Worm (Caenorhabditis elegans): Measurements from ENCODE around the gene srd-41.

Gene srd-41

DNA sequence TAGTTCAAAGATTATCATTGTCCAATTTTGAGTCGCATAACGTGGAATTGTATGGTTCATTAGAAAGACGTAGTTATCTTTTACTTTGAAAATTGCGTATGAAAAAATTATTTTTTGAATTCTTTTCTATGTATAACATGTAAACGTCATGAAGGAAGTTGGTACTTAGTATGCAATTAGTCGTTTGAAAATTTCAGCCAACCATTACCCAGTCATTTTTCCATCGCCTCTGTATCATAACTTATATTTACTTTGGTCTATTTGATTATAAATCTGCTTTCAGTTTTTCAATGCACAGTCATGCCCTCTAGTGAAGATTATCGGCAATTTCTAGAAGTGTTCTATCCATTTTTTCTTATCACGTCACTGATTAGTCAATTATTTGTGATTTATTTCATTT is at the start of gene srd-41:
srd-41 (plus strand) TSS at position 301 of the 400 bp plus-strand sequence.
- TF ChIP-seq aly-1 (tag; optimal IDR thresholded peaks at IDR 0.05), result no peak
- TF ChIP-seq flt-1 (GFP tag; IDR thresholded peaks at IDR 0.05), result no peak
- TF ChIP-seq B0310.2 (tag; optimal IDR thresholded peaks at IDR 0.05), result no peak
- TF ChIP-seq tbx-37 (GFP tag; conservative IDR thresholded peaks at IDR 0.05), result no peak
- no peak for TF ChIP-seq F13C5.2 (tag; optimal IDR thresholded peaks at IDR 0.05)
- TF ChIP-seq ama-1 (optimal IDR thresholded peaks at IDR 0.05), result no peak

DNA sequence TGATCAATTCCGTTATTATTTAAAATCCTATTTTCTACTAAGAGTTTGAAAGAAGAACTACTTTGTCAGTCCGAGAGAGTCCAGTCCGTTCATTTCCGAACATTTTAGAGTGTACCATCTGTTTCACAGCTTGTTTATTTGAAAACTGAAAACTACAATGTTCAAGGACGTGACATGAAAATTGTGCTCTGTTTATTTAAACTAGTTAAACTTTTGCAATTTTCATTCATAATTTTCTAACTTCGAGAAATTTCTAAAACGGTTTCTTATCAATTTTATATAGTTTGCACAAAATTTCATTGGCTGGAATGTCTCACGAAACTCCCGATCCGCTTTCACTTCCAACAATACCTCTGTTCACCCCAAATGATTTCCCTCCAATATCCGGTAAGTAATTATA is 46.0 kb upstream of the srd-41 start, which contains the start of gene C04B4.1:
C04B4.1 (plus strand) TSS at position 301 of the 400 bp plus-strand sequence.
- TF ChIP-seq hnd-1 (tag; optimal IDR thresholded peaks at IDR 0.05), result no peak
- TF ChIP-seq ets-7 (tag; optimal IDR thresholded peaks at IDR 0.05), result no peak
- no peak for TF ChIP-seq tra-4 (tag; optimal IDR thresholded peaks at IDR 0.05)
- TF ChIP-seq pes-1 (GFP tag; IDR thresholded peaks at IDR 0.05), result no peak
- TF ChIP-seq flt-1 (GFP tag; IDR thresholded peaks at IDR 0.05), result no peak
- no peak for TF ChIP-seq hmg-4 (GFP tag; optimal IDR thresholded peaks at IDR 0.05)
- no peak for TF ChIP-seq tbx-11 (GFP tag; IDR thresholded peaks at IDR 0.05)
- TF ChIP-seq ama-1 (optimal IDR thresholded peaks at IDR 0.05), result no peak
- no peak for TF ChIP-seq ceh-13 (GFP tag; optimal IDR thresholded peaks at IDR 0.05)
- no peak for TF ChIP-seq hmbx-1 (tag; optimal IDR thresholded peaks at IDR 0.05)
- no peak for TF ChIP-seq tbx-37 (GFP tag; conservative IDR thresholded peaks at IDR 0.05)
- TF ChIP-seq F13C5.2 (tag; optimal IDR thresholded peaks at IDR 0.05), result no peak
- TF ChIP-seq sea-1 (GFP tag; conservative IDR thresholded peaks at IDR 0.05), result no peak
- TF ChIP-seq scrt-1 (GFP tag; IDR thresholded peaks at IDR 0.05), result no peak
- TF ChIP-seq ceh-36 (tag; optimal IDR thresholded peaks at IDR 0.05), result no peak
- no peak for TF ChIP-seq B0310.2 (tag; optimal IDR thresholded peaks at IDR 0.05)
- no peak for TF ChIP-seq aly-1 (tag; optimal IDR thresholded peaks at IDR 0.05)

DNA sequence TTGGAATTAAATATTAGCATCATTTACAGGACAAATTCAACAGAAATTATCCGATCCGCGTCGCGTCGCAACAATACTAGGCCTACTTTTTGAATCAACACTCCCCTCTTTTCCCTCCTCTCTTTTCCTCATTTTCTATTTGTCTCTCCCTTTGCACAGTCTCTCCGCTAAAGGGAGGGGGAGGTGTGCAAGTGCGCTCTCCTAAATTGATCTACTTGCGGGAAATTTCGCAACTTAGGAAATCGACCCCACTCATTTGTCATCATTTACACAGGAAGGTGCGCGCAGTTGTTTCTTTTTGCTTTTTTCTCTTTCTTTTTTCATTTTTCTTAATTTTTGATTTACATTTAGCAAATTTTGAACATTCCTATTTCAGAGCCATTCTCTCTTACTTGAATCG is 43.6 kb upstream of the srd-41 start, which contains the start of gene C04B4.2:
C04B4.2 (plus strand) TSS at position 371 of the 400 bp plus-strand sequence.
- TF ChIP-seq tbx-11 (GFP tag; IDR thresholded peaks at IDR 0.05) (no peak), tra-4 (tag; optimal IDR thresholded peaks at IDR 0.05) (no peak), scrt-1 (GFP tag; IDR thresholded peaks at IDR 0.05) (no peak), pes-1 (GFP tag; IDR thresholded peaks at IDR 0.05) (no peak), flt-1 (GFP tag; IDR thresholded peaks at IDR 0.05) (no peak), ets-7 (tag; optimal IDR thresholded peaks at IDR 0.05) (no peak), sea-1 (GFP tag; conservative IDR thresholded peaks at IDR 0.05) (no peak), ceh-13 (GFP tag; optimal IDR thresholded peaks at IDR 0.05) (no peak), ceh-36 (tag; optimal IDR thresholded peaks at IDR 0.05) (no peak), hmg-4 (GFP tag; optimal IDR thresholded peaks at IDR 0.05) (no peak), hnd-1 (tag; optimal IDR thresholded peaks at IDR 0.05) (no peak), tbx-37 (GFP tag; conservative IDR thresholded peaks at IDR 0.05) (no peak), F13C5.2 (tag; optimal IDR thresholded peaks at IDR 0.05) (no peak), B0310.2 (tag; optimal IDR thresholded peaks at IDR 0.05) (no peak), aly-1 (tag; optimal IDR thresholded peaks at IDR 0.05) (no peak), ama-1 (optimal IDR thresholded peaks at IDR 0.05) (no peak), hmbx-1 (tag; optimal IDR thresholded peaks at IDR 0.05) (no peak)

ce11 chrX:12284161-12284560 is 42.4 kb upstream of the srd-41 start:
- no peak for TF ChIP-seq tbx-11 (GFP tag; IDR thresholded peaks at IDR 0.05)
- no peak for TF ChIP-seq hmg-4 (GFP tag; optimal IDR thresholded peaks at IDR 0.05)
- TF ChIP-seq flt-1 (GFP tag; IDR thresholded peaks at IDR 0.05), result no peak
- TF ChIP-seq B0310.2 (tag; optimal IDR thresholded peaks at IDR 0.05), result no peak
- no peak for TF ChIP-seq hnd-1 (tag; optimal IDR thresholded peaks at IDR 0.05)
- TF ChIP-seq scrt-1 (GFP tag; IDR thresholded peaks at IDR 0.05), result no peak

DNA sequence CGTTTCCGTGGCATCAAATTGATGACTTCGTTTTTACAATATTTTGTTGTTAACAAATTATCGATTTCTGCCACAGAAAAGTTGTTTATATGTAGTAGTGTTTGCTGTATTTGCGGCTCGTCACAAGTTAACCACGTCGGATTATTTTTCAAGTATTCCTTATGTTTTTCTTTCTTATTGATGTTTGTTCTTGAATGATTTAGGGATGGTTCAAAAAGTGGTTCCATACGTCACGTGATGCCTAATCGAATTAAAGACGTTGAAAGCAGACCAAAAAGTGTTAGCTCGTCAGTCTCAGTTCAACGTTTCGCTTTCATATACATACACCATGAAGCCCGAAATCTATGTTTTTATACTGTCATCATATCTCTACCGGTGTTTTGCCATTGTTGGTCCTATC is 41.0 kb upstream of the srd-41 start, which contains the start of gene lips-2:
lips-2 (plus strand) TSS at position 301 of the 400 bp plus-strand sequence.
- TF ChIP-seq hmbx-1 (tag; optimal IDR thresholded peaks at IDR 0.05) (no peak), hnd-1 (tag; optimal IDR thresholded peaks at IDR 0.05) (no peak), ceh-36 (tag; optimal IDR thresholded peaks at IDR 0.05) (no peak), ceh-13 (GFP tag; optimal IDR thresholded peaks at IDR 0.05) (no peak), ets-7 (tag; optimal IDR thresholded peaks at IDR 0.05) (no peak), flt-1 (GFP tag; IDR thresholded peaks at IDR 0.05) (no peak), B0310.2 (tag; optimal IDR thresholded peaks at IDR 0.05) (no peak), aly-1 (tag; optimal IDR thresholded peaks at IDR 0.05) (no peak), hmg-4 (GFP tag; optimal IDR thresholded peaks at IDR 0.05) (no peak), tra-4 (tag; optimal IDR thresholded peaks at IDR 0.05) (no peak)

DNA sequence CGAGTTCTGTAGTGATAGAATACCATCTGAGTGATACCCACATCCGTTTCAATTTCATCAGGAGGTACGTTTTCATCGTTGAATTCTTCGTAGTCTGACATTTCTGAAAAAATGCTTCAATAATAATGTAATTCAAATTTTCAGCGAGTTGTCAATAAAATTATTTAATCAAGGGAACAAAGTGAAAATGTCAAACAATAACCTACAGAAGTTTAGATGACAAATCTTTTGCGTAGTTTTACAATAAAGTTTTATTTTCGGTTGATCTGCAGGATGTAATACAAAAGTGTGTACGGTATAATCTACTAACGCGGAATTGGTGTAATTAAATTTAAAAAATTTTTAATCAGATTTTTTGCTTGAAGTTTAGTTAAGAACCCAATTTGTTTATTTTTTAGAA is 38.3 kb upstream of the srd-41 start, which contains the start of gene C04B4.5:
C04B4.5 (minus strand) TSS at position 101 of the 400 bp plus-strand sequence.
- no peak for TF ChIP-seq sea-1 (GFP tag; conservative IDR thresholded peaks at IDR 0.05)
- TF ChIP-seq ceh-36 (tag; optimal IDR thresholded peaks at IDR 0.05), result no peak
- TF ChIP-seq hnd-1 (tag; optimal IDR thresholded peaks at IDR 0.05), result no peak
- no peak for TF ChIP-seq pes-1 (GFP tag; IDR thresholded peaks at IDR 0.05)
- no peak for TF ChIP-seq ama-1 (optimal IDR thresholded peaks at IDR 0.05)
- no peak for TF ChIP-seq scrt-1 (GFP tag; IDR thresholded peaks at IDR 0.05)
- TF ChIP-seq ceh-13 (GFP tag; optimal IDR thresholded peaks at IDR 0.05), result no peak
- no peak for TF ChIP-seq tra-4 (tag; optimal IDR thresholded peaks at IDR 0.05)
- no peak for TF ChIP-seq F13C5.2 (tag; optimal IDR thresholded peaks at IDR 0.05)
- TF ChIP-seq hmg-4 (GFP tag; optimal IDR thresholded peaks at IDR 0.05), result no peak
- no peak for TF ChIP-seq flt-1 (GFP tag; IDR thresholded peaks at IDR 0.05)
- no peak for TF ChIP-seq B0310.2 (tag; optimal IDR thresholded peaks at IDR 0.05)
- TF ChIP-seq tbx-11 (GFP tag; IDR thresholded peaks at IDR 0.05), result no peak
- no peak for TF ChIP-seq tbx-37 (GFP tag; conservative IDR thresholded peaks at IDR 0.05)

DNA sequence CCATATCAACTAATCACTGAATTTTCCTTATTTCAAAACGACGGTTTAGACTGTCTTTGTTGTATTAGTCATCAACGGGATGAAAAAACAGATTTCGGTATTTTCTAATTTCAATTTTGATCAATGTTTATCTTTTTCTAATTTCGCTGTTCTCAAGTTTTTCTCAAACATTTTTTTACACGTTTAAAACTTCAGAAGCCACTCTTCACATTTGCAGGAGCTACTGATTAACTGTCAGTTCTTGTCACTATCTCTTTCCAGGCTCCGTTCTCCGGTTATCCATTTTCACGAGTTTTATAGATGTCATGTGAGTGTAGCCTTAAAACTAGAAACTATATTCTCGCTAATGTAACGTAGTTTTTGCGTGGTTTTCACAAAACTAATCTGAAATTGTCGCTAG is 36.0 kb upstream of the srd-41 start, which contains the start of gene C04B4.4:
C04B4.4 (plus strand) TSS at position 301 of the 400 bp plus-strand sequence.
- no peak for TF ChIP-seq tbx-11 (GFP tag; IDR thresholded peaks at IDR 0.05)
- TF ChIP-seq ets-7 (tag; optimal IDR thresholded peaks at IDR 0.05), result no peak
- TF ChIP-seq hmg-4 (GFP tag; optimal IDR thresholded peaks at IDR 0.05), result no peak
- no peak for TF ChIP-seq tbx-37 (GFP tag; conservative IDR thresholded peaks at IDR 0.05)

DNA sequence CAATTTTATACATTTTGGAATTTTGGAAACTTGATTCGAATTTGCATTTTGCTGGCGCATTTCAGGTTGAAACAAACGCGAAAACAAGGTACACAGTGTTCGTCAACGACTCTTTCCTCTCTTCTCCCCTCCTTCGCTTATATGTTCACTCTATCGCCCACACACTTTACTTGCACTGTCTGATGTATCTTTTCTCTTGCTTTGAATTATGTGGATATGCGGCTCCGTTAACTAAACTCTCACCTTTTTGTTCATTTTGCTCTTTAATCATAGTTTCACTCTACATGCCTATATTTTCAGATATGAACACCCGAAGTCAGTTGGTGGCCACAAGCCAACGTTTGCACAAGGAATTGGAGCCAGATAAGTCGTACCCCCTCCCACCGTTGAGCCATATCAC is 32.3 kb upstream of the srd-41 start, which contains the start of gene W06D11.1:
W06D11.1 (plus strand) TSS at position 301 of the 400 bp plus-strand sequence.
- TF ChIP-seq hmbx-1 (tag; optimal IDR thresholded peaks at IDR 0.05) (no peak), ama-1 (optimal IDR thresholded peaks at IDR 0.05) (no peak), hmg-4 (GFP tag; optimal IDR thresholded peaks at IDR 0.05) (no peak), sea-1 (GFP tag; conservative IDR thresholded peaks at IDR 0.05) (no peak), tbx-11 (GFP tag; IDR thresholded peaks at IDR 0.05) (no peak), ceh-36 (tag; optimal IDR thresholded peaks at IDR 0.05) (no peak), aly-1 (tag; optimal IDR thresholded peaks at IDR 0.05) (no peak), B0310.2 (tag; optimal IDR thresholded peaks at IDR 0.05) (no peak), ceh-13 (GFP tag; optimal IDR thresholded peaks at IDR 0.05) (no peak), hnd-1 (tag; optimal IDR thresholded peaks at IDR 0.05) (no peak), flt-1 (GFP tag; IDR thresholded peaks at IDR 0.05) (no peak), scrt-1 (GFP tag; IDR thresholded peaks at IDR 0.05) (no peak), tbx-37 (GFP tag; conservative IDR thresholded peaks at IDR 0.05) (no peak), pes-1 (GFP tag; IDR thresholded peaks at IDR 0.05) (no peak)
